Worm (Caenorhabditis elegans) whole organism, L3 larva: ENCODE measurements around the gene K03B4.6.

Experiments
- R02D3.7 ChIP-seq: fragments of 150-350 bp; optimal IDR thresholded peaks from 2 replicates; lab custom pipeline; 2014; ENCODE audit warnings: missing biosample characterization, missing genetic modification characterization
- aly-2 ChIP-seq: fragments of 150-350 bp; optimal IDR thresholded peaks from 2 replicates; lab custom pipeline; 2014; ENCODE audit warnings: missing biosample characterization, missing genetic modification characterization
- ama-1 ChIP-seq: fragments of 150-350 bp; optimal IDR thresholded peaks from 2 replicates; lab custom pipeline; 2018
- ceh-16 ChIP-seq: sonication (generic microtip); optimal IDR thresholded peaks from 2 replicates; lab custom pipeline; 2017; ENCODE audit warnings: missing biosample characterization, missing genetic modification characterization
- fos-1 ChIP-seq: fragments of 150-350 bp; optimal IDR thresholded peaks from 2 replicates; lab custom pipeline; 2014; ENCODE audit warnings: missing biosample characterization, missing genetic modification characterization
- lin-39 ChIP-seq: fragments of 150-350 bp; optimal IDR thresholded peaks from 2 replicates; lab custom pipeline; 2018; ENCODE audit warnings: missing biosample characterization, missing genetic modification reagents, missing genetic modification characterization
- nhr-11 ChIP-seq: fragments of 150-350 bp; optimal IDR thresholded peaks from 2 replicates; lab custom pipeline; 2014; ENCODE audit warnings: missing biosample characterization, missing genetic modification characterization
- nhr-12 ChIP-seq: fragments of 150-350 bp; optimal IDR thresholded peaks from 2 replicates; lab custom pipeline; 2014; ENCODE audit warnings: missing biosample characterization, missing genetic modification characterization
- skn-1 ChIP-seq: fragments of 150-350 bp; optimal IDR thresholded peaks from 2 replicates; lab custom pipeline; 2014; ENCODE audit warnings: missing biosample characterization, missing genetic modification characterization
- snpc-4 ChIP-seq: fragments of 150-350 bp; optimal IDR thresholded peaks from 2 replicates; lab custom pipeline; 2014; ENCODE audit warnings: missing biosample characterization, missing genetic modification characterization
- tbx-2 ChIP-seq: sonication (generic microtip); optimal IDR thresholded peaks from 2 replicates; lab custom pipeline; 2016; ENCODE audit warnings: mild to moderate bottlenecking, missing genetic modification characterization, missing compliant biosample characterization
- unc-62 ChIP-seq: fragments of 150-350 bp; sonication (generic microtip); optimal IDR thresholded peaks from 4 replicates; lab custom pipeline; 2014; ENCODE audit warnings: missing biosample characterization, missing genetic modification reagents, missing genetic modification characterization

DNA sequence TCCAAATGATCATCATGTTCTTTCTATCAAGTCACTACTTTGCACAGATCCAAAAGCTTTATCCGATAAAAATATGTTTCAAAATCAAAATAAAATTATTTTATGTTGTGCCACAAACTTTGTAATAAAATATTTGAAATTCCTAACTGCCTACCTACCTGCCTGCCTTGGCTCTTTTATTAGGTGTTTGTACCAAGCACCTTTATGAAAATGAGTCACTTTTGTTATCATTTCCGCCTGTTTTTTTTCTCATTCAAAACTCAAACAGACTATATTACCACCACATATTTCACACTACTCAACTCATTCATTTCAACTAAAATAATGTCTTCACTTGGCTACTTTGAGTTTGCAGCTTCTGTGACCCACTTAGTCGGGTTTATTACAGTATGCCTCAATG lies 48.5 kb upstream of the K03B4.6 start, which contains the start of gene F39G3.4:
- no peak for TF ChIP-seq ama-1
- TF ChIP-seq R02D3.7 (tag; lab: Kevin White, UChicago) = no peak
- TF ChIP-seq fos-1 = no peak
- TF ChIP-seq nhr-12 = no peak
- TF ChIP-seq ceh-16 (tag; lab: Kevin White, UChicago) = no peak
- no peak for TF ChIP-seq tbx-2 (tag; lab: Kevin White, UChicago)
- TF ChIP-seq unc-62 (GFP tag; lab: Kevin White, UChicago) = no peak
- TF ChIP-seq aly-2 = no peak
- no peak for TF ChIP-seq lin-39 (tag; lab: Kevin White, UChicago)
- no peak for TF ChIP-seq nhr-11
- TF ChIP-seq snpc-4 = no peak
- no peak for TF ChIP-seq skn-1
